Fruit fly (Drosophila melanogaster) Kc167 (cell line): ENCODE results near the gene phol.

ENCODE experiments used
- h ChIP-seq: fragments of >200 bp; optimal IDR thresholded peaks from 3 replicates; lab custom pipeline; 2018; ENCODE audit warnings: missing external identifiers
- insv ChIP-seq: fragments of >200 bp; optimal IDR thresholded peaks from 3 replicates; lab custom pipeline; 2018; ENCODE audit warnings: missing external identifiers
- psq ChIP-seq: fragments of >200 bp; optimal IDR thresholded peaks from 2 replicates; lab custom pipeline; 2017; ENCODE audit warnings: missing external identifiers

- TF ChIP-seq psq (no peak), insv (lab: Kevin White, UChicago) (no peak), h (lab: Kevin White, UChicago) (no peak)
Observed at dm6 chr3L:9468261-9468890, 12.3 kb upstream of the phol start.
